Fruit fly (Drosophila melanogaster): ENCODE data around the gene chm.
A peak's percentile ranks its signal among the peaks of the same experiment; 100 is the strongest.

The chm gene

DNA sequence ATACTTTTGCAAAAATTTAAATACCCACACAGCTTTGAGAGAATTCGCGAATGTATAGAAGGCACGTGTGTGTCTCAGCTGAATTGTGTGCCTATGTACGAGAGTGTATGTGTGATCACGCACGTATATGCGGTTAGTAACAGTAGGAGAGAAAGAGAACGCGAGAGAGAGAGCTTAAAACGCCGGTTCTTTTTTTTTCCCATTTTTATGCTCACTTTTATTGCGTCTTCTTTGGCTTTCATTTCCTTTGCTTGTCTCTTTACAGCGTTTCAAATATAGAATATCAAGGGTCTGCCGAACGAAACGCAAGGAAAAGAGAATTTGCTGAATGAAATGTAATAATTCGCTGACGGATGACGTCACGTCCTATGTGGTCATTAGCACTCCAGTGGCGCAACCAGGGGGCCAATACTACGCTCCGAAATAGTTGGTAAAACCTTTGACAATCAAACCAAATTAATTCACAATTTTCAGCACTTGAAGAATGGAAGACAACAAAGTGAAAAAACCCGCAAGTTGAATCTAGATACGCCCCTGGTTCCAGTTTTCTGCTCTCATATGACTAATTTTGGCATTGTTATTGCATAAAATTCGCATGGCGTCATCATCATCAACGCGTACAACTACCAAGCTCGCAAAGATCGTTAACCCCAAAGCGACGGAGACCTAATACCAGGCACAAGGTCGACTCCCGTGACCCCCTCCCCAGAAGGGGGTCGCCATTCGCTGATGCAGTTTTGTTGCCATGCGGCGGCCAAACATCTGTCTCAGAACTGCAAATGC, 12.9 kb downstream of the chm start:
- TF ChIP-seq jim (GFP tag; optimal IDR thresholded peaks at IDR 0.05) (no peak), fru (GFP tag; optimal IDR thresholded peaks at IDR 0.05) (peak; percentile 88), HLH106 (tag; optimal IDR thresholded peaks at IDR 0.05) (peak; percentile 89), N (GFP tag; optimal IDR thresholded peaks at IDR 0.05) (no peak), CrebA (GFP tag; optimal IDR thresholded peaks at IDR 0.05; ENCODE audit: borderline replicate concordance) (peak; percentile 72), Hnf4 (GFP tag; optimal IDR thresholded peaks at IDR 0.05) (peak; percentile 85), Rel (GFP tag; optimal IDR thresholded peaks at IDR 0.05) (no peak), Rel (tag; optimal IDR thresholded peaks at IDR 0.05) (peak; percentile 10), pan (optimal IDR thresholded peaks at IDR 0.05) (no peak), Myc (optimal IDR thresholded peaks at IDR 0.05) (no peak), Jra (GFP tag; optimal IDR thresholded peaks at IDR 0.05) (peak; percentile 76), Hr78 (GFP tag; optimal IDR thresholded peaks at IDR 0.05) (no peak), sv (GFP tag; optimal IDR thresholded peaks at IDR 0.05) (peak; percentile 40), dsf (GFP tag; optimal IDR thresholded peaks at IDR 0.05; ENCODE audit: borderline replicate concordance) (peak; percentile 80), usp (GFP tag; optimal IDR thresholded peaks at IDR 0.05) (no peak), woc (GFP tag; optimal IDR thresholded peaks at IDR 0.05) (peak; percentile 42), rgr (GFP tag; optimal IDR thresholded peaks at IDR 0.05) (peak; percentile 92), foxo (GFP tag; optimal IDR thresholded peaks at IDR 0.05) (peak; percentile 53 to 92), Dif (GFP tag; optimal IDR thresholded peaks at IDR 0.05; ENCODE audit: partially characterized antibody) (peak; percentile 73), GATAd (GFP tag; optimal IDR thresholded peaks at IDR 0.05) (peak; percentile 2), Sp1 (GFP tag; optimal IDR thresholded peaks at IDR 0.05) (peak; percentile 83), psq (GFP tag; optimal IDR thresholded peaks at IDR 0.05) (peak; percentile 95), sage (GFP tag; optimal IDR thresholded peaks at IDR 0.05) (peak; percentile 27), lola (GFP tag; optimal IDR thresholded peaks at IDR 0.05) (no peak), OdsH (GFP tag; optimal IDR thresholded peaks at IDR 0.05) (peak; percentile 91), ey (GFP tag; optimal IDR thresholded peaks at IDR 0.05) (peak; percentile 93), Hr83 (GFP tag; optimal IDR thresholded peaks at IDR 0.05; ENCODE audit: poor library complexity, severe bottlenecking) (peak; percentile 69), Abd-B (GFP tag; optimal IDR thresholded peaks at IDR 0.05) (no peak), h (GFP tag; optimal IDR thresholded peaks at IDR 0.05) (peak; percentile 92), CG9705 (GFP tag; optimal IDR thresholded peaks at IDR 0.05) (peak; percentile 49), Dfd (GFP tag; optimal IDR thresholded peaks at IDR 0.05) (no peak), dmrt93B (GFP tag; optimal IDR thresholded peaks at IDR 0.05) (peak; percentile 78), tai (GFP tag; optimal IDR thresholded peaks at IDR 0.05) (peak; percentile 72), CG32264 (GFP tag; optimal IDR thresholded peaks at IDR 0.05) (peak; percentile 76), br (GFP tag; optimal IDR thresholded peaks at IDR 0.05) (peak; percentile 93), Mio (GFP tag; optimal IDR thresholded peaks at IDR 0.05) (peak; percentile 81), brk (GFP tag; optimal IDR thresholded peaks at IDR 0.05) (peak; percentile 82), Vsx2 (GFP tag; optimal IDR thresholded peaks at IDR 0.05; ENCODE audit: partially characterized antibody) (no peak), dl (GFP tag; optimal IDR thresholded peaks at IDR 0.05; ENCODE audit: insufficient read depth in 1 of 2, partially characterized antibody in 2 of 2) (peak; percentile 25 to 72)

DNA sequence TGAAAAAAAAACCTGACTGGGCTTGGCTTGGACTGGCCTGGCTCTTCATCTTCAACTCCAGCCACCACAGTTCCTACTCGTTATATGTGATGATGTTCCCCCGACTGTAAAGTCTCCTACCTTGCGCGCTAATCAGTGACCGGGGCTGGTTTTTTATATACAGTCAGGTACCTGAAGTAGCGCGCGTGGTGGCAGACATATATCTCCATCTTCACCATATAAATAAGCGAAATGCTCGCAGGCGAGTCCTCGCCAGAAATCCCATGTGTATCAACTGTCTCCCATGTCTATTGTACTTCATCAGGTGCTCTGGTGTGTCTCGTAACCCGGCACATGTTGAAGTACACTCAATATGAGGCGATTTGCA, 13.5 kb downstream of the chm start:
- TF ChIP-seq HLH106 (tag; optimal IDR thresholded peaks at IDR 0.05) (no peak), Hr83 (GFP tag; optimal IDR thresholded peaks at IDR 0.05; ENCODE audit: poor library complexity, severe bottlenecking) (peak; percentile 53), Dif (GFP tag; optimal IDR thresholded peaks at IDR 0.05; ENCODE audit: partially characterized antibody) (peak; percentile 3)

All from whole organism, wandering third instar larva.